Fruit fly (Drosophila melanogaster): ENCODE results near the gene CG3999.

The CG3999 gene

DNA sequence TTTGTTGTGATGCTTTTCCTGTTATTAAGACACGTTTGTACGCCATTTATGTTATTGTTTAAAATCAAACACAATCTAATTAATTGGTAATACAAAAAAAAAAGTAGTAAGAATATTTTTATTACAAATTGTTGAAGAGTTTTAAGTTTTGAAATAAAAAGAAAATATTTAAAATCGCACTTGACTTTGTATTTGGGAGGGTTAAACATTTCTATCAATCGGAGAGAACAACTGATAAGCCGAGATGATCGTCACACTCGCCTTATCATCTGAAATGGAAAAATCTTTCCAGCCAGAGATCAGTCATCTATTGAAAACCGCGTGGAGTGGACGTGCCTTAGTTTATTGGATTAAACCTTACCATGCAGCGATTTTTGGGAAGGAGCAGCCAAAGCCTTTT lies at the start of gene CG3999:
Gene CG3999, plus strand, starts transcription at position 301 of the 400 bp plus-strand sequence.
- TF ChIP-seq Sox14 (GFP tag; optimal IDR thresholded peaks at IDR 0.05): no peak
- no peak for TF ChIP-seq CG10669 (GFP tag; optimal IDR thresholded peaks at IDR 0.05)
- TF ChIP-seq CG16779 (tag; optimal IDR thresholded peaks at IDR 0.05): no peak
- no peak for TF ChIP-seq CG11294 (GFP tag; IDR thresholded peaks at IDR 0.05)
- TF ChIP-seq esn (GFP tag; optimal IDR thresholded peaks at IDR 0.05): no peak
- TF ChIP-seq CG3032 (tag; optimal IDR thresholded peaks at IDR 0.05): no peak
- TF ChIP-seq pdm3 (GFP tag; optimal IDR thresholded peaks at IDR 0.05): no peak
- no peak for TF ChIP-seq topi (GFP tag; optimal IDR thresholded peaks at IDR 0.05)
- no peak for TF ChIP-seq spab (GFP tag; optimal IDR thresholded peaks at IDR 0.05)
- TF ChIP-seq Met (GFP tag; optimal IDR thresholded peaks at IDR 0.05): no peak
- no peak for TF ChIP-seq fkh (GFP tag; optimal IDR thresholded peaks at IDR 0.05)
- no peak for TF ChIP-seq CG15336 (GFP tag; IDR thresholded peaks at IDR 0.05)
- no peak for TF ChIP-seq CG6163 (GFP tag; IDR thresholded peaks at IDR 0.05)
- TF ChIP-seq CG8119 (GFP tag; IDR thresholded peaks at IDR 0.05): no peak
- TF ChIP-seq Eip78C (GFP tag): no peak
- no peak for TF ChIP-seq svp (GFP tag)
- no peak for TF ChIP-seq CG31627 (GFP tag; optimal IDR thresholded peaks at IDR 0.05)
- TF ChIP-seq achi (GFP tag; optimal IDR thresholded peaks at IDR 0.05): no peak
- no peak for TF ChIP-seq Sox15 (GFP tag; optimal IDR thresholded peaks at IDR 0.05)
- no peak for TF ChIP-seq fd59A (GFP tag; optimal IDR thresholded peaks at IDR 0.05)

- TF ChIP-seq salr (GFP tag; optimal IDR thresholded peaks at IDR 0.05) (no peak), vri (GFP tag; optimal IDR thresholded peaks at IDR 0.05) (no peak), CG31627 (GFP tag; optimal IDR thresholded peaks at IDR 0.05) (peak; percentile 28), net (GFP tag; optimal IDR thresholded peaks at IDR 0.05) (no peak), esn (GFP tag; optimal IDR thresholded peaks at IDR 0.05) (peak; percentile 17), CG6163 (GFP tag; IDR thresholded peaks at IDR 0.05) (no peak), Eip93F (GFP tag; optimal IDR thresholded peaks at IDR 0.05) (no peak), dsx (GFP tag; optimal IDR thresholded peaks at IDR 0.05; ENCODE audit: poor library complexity, severe bottlenecking) (no peak), lz (GFP tag; optimal IDR thresholded peaks at IDR 0.05) (peak; percentile 23), eg (GFP tag; IDR thresholded peaks at IDR 0.05) (no peak), Sox102F (GFP tag; optimal IDR thresholded peaks at IDR 0.05) (no peak), CG3919 (GFP tag; optimal IDR thresholded peaks at IDR 0.05) (peak; percentile 24), fd85E (GFP tag; optimal IDR thresholded peaks at IDR 0.05) (no peak), Hr39 (GFP tag; optimal IDR thresholded peaks at IDR 0.05) (peak; percentile 2), fkh (GFP tag; optimal IDR thresholded peaks at IDR 0.05) (peak; percentile 13), CG6276 (GFP tag; optimal IDR thresholded peaks at IDR 0.05) (no peak), CG6808 (GFP tag; optimal IDR thresholded peaks at IDR 0.05) (no peak), CG10631 (GFP tag; optimal IDR thresholded peaks at IDR 0.05) (no peak), CG7368 (GFP tag; optimal IDR thresholded peaks at IDR 0.05) (no peak), OdsH (GFP tag; optimal IDR thresholded peaks at IDR 0.05) (no peak), achi (GFP tag; optimal IDR thresholded peaks at IDR 0.05) (no peak), Ets96B (tag; optimal IDR thresholded peaks at IDR 0.05) (no peak), CG6792 (GFP tag; optimal IDR thresholded peaks at IDR 0.05) (no peak), acj6 (GFP tag; optimal IDR thresholded peaks at IDR 0.05) (no peak), pdm3 (GFP tag; optimal IDR thresholded peaks at IDR 0.05) (no peak), dac (GFP tag; optimal IDR thresholded peaks at IDR 0.05) (no peak), ss (GFP tag; optimal IDR thresholded peaks at IDR 0.05) (no peak), Sox14 (GFP tag; optimal IDR thresholded peaks at IDR 0.05) (no peak), CG34406 (GFP tag; optimal IDR thresholded peaks at IDR 0.05) (no peak), svp (GFP tag) (no peak), Lpt (GFP tag; optimal IDR thresholded peaks at IDR 0.05) (no peak), CG8632 (GFP tag; optimal IDR thresholded peaks at IDR 0.05) (no peak), CG6854 (GFP tag; optimal IDR thresholded peaks at IDR 0.05) (no peak), Eip75B (GFP tag; optimal IDR thresholded peaks at IDR 0.05) (no peak), CG8319 (GFP tag; optimal IDR thresholded peaks at IDR 0.05) (no peak), Met (GFP tag; optimal IDR thresholded peaks at IDR 0.05) (peak; percentile 30), CG8119 (GFP tag; IDR thresholded peaks at IDR 0.05) (no peak), CG11902 (GFP tag; optimal IDR thresholded peaks at IDR 0.05) (no peak), Blimp-1 (GFP tag; optimal IDR thresholded peaks at IDR 0.05) (no peak), CG3032 (tag; optimal IDR thresholded peaks at IDR 0.05) (no peak), CG11294 (GFP tag; IDR thresholded peaks at IDR 0.05) (no peak), CG11762 (GFP tag; optimal IDR thresholded peaks at IDR 0.05; ENCODE audit: insufficient read depth) (no peak)
Measured at dm6 chr3R:10203554-10203953, 47.8 kb upstream of the CG3999 start.

All from whole organism, prepupa.